Worm (Caenorhabditis elegans) whole organism, L2 larva: ENCODE data around the gene W05E10.1.

Experiments used
- F13H6.1 ChIP-seq: sonication (generic microtip); optimal IDR thresholded peaks from 2 replicates; lab custom pipeline; 2016; ENCODE audit warnings: missing genetic modification characterization, missing compliant biosample characterization
- R02D3.7 ChIP-seq: fragments of 150-350 bp; optimal IDR thresholded peaks from 2 replicates; lab custom pipeline; 2014; ENCODE audit warnings: missing biosample characterization, missing genetic modification characterization
- Y55F3AM.14 ChIP-seq: fragments of 200-800 bp; sonication (Bioruptor generic); optimal IDR thresholded peaks from 2 replicates; lab custom pipeline; 2018; ENCODE audit warnings: mild to moderate bottlenecking, missing genetic modification characterization, missing compliant biosample characterization
- aly-2 ChIP-seq: fragments of 150-350 bp; optimal IDR thresholded peaks from 2 replicates; lab custom pipeline; 2014; ENCODE audit warnings: missing biosample characterization, missing genetic modification characterization
- ama-1 ChIP-seq: fragments of 150-350 bp; optimal IDR thresholded peaks from 2 replicates; lab custom pipeline; 2018; ENCODE audit warnings: inconsistent platforms
- ceh-16 ChIP-seq: fragments of 150-350 bp; optimal IDR thresholded peaks from 2 replicates; lab custom pipeline; 2014; ENCODE audit warnings: missing biosample characterization, missing genetic modification characterization
- ceh-82 ChIP-seq: fragments of 150-350 bp; optimal IDR thresholded peaks from 2 replicates; lab custom pipeline; 2014; ENCODE audit warnings: missing biosample characterization, missing genetic modification characterization
- crh-2 ChIP-seq: sonication (generic microtip); optimal IDR thresholded peaks from 2 replicates; lab custom pipeline; 2017; ENCODE audit warnings: missing biosample characterization, missing genetic modification characterization
- egl-27 ChIP-seq: sonication (generic microtip); optimal IDR thresholded peaks from 3 replicates; lab custom pipeline; 2017; ENCODE audit warnings: missing biosample characterization, missing genetic modification reagents, missing genetic modification characterization
- elt-1 ChIP-seq: fragments of 150-350 bp; optimal IDR thresholded peaks from 2 replicates; lab custom pipeline; 2014; ENCODE audit warnings: missing biosample characterization, missing genetic modification characterization
- elt-3 ChIP-seq: sonication (generic microtip); optimal IDR thresholded peaks from 2 replicates; lab custom pipeline; 2017; ENCODE audit warnings: missing biosample characterization, missing genetic modification characterization
- fos-1 ChIP-seq: fragments of 150-350 bp; optimal IDR thresholded peaks from 2 replicates; lab custom pipeline; 2014; ENCODE audit warnings: missing biosample characterization, missing genetic modification characterization
- gmeb-1 ChIP-seq: fragments of 150-350 bp; optimal IDR thresholded peaks from 2 replicates; lab custom pipeline; 2014; ENCODE audit warnings: missing biosample characterization, missing genetic modification characterization
- lin-11 ChIP-seq: fragments of 150-350 bp; sonication (generic microtip); optimal IDR thresholded peaks from 2 replicates; lab custom pipeline; 2014; ENCODE audit warnings: missing biosample characterization, missing genetic modification characterization, inconsistent platforms, mixed read lengths
- lin-13 ChIP-seq: fragments of 150-350 bp; optimal IDR thresholded peaks from 2 replicates; lab custom pipeline; 2014; ENCODE audit warnings: missing biosample characterization, missing genetic modification reagents, missing genetic modification characterization
- lsy-2 ChIP-seq, 2 experiments: fragments of 150-350 bp in 1 of 2; sonication (generic microtip) in 1 of 2; optimal IDR thresholded peaks; 2 replicates each; lab custom pipeline; 2014 to 2017; ENCODE audit warnings: missing biosample characterization in 2 of 2, missing genetic modification characterization in 2 of 2
- mab-5 ChIP-seq: fragments of 150-350 bp; optimal IDR thresholded peaks from 2 replicates; lab custom pipeline; 2014; ENCODE audit warnings: missing biosample characterization, missing genetic modification characterization
- mdl-1 ChIP-seq, 2 experiments: fragments of 150-350 bp in 1 of 2; sonication (generic microtip) in 1 of 2; optimal IDR thresholded peaks; 2 replicates each; lab custom pipeline; 2017; ENCODE audit warnings: missing biosample characterization in 2 of 2, missing genetic modification characterization in 2 of 2
- nhr-10 ChIP-seq: sonication (generic microtip); optimal IDR thresholded peaks from 2 replicates; lab custom pipeline; 2017; ENCODE audit warnings: missing biosample characterization, missing genetic modification characterization
- nhr-11 ChIP-seq: fragments of 150-350 bp; optimal IDR thresholded peaks from 2 replicates; lab custom pipeline; 2014; ENCODE audit warnings: missing biosample characterization, missing genetic modification characterization
- nhr-12 ChIP-seq: fragments of 150-350 bp; optimal IDR thresholded peaks from 2 replicates; lab custom pipeline; 2014; ENCODE audit warnings: missing biosample characterization, missing genetic modification characterization
- nhr-21 ChIP-seq: fragments of 150-350 bp; optimal IDR thresholded peaks from 2 replicates; lab custom pipeline; 2014; ENCODE audit warnings: missing biosample characterization, missing genetic modification characterization
- nhr-23 ChIP-seq: fragments of 150-350 bp; optimal IDR thresholded peaks from 2 replicates; lab custom pipeline; 2014; ENCODE audit warnings: missing biosample characterization, missing genetic modification reagents, missing genetic modification characterization
- nhr-77 ChIP-seq: fragments of 150-350 bp; optimal IDR thresholded peaks from 2 replicates; lab custom pipeline; 2014; ENCODE audit warnings: missing biosample characterization, missing genetic modification characterization
- peb-1 ChIP-seq: fragments of 150-350 bp; optimal IDR thresholded peaks from 2 replicates; lab custom pipeline; 2014; ENCODE audit warnings: missing biosample characterization, missing genetic modification characterization
- skn-1 ChIP-seq: sonication (generic microtip); optimal IDR thresholded peaks from 2 replicates; lab custom pipeline; 2017; ENCODE audit warnings: missing biosample characterization, missing genetic modification characterization
- sma-3 ChIP-seq: sonication (generic microtip); optimal IDR thresholded peaks from 2 replicates; lab custom pipeline; 2016; ENCODE audit warnings: missing genetic modification reagents, missing genetic modification characterization, missing compliant biosample characterization
- sma-9 ChIP-seq, 2 experiments: fragments of 150-350 bp in 1 of 2; sonication (generic microtip) in 1 of 2; optimal IDR thresholded peaks; 2 replicates each; lab custom pipeline; 2014 to 2016; ENCODE audit warnings: missing genetic modification characterization in 2 of 2, mild to moderate bottlenecking in 1 of 2, missing biosample characterization in 1 of 2, missing compliant biosample characterization in 1 of 2, missing genetic modification reagents in 1 of 2, moderate library complexity in 1 of 2
- unc-55 ChIP-seq: fragments of 150-350 bp; sonication (generic microtip); optimal IDR thresholded peaks from 3 replicates; lab custom pipeline; 2014; ENCODE audit warnings: missing biosample characterization, missing genetic modification reagents, missing genetic modification characterization
- unc-62 ChIP-seq: fragments of 150-350 bp; optimal IDR thresholded peaks from 2 replicates; lab custom pipeline; 2014; ENCODE audit warnings: missing biosample characterization, missing genetic modification reagents, missing genetic modification characterization
- zag-1 ChIP-seq: fragments of 150-350 bp; optimal IDR thresholded peaks from 2 replicates; lab custom pipeline; 2014; ENCODE audit warnings: missing biosample characterization, missing genetic modification characterization
- ztf-1 ChIP-seq: fragments of 200-800 bp; sonication (Bioruptor generic); conservative IDR thresholded peaks from 2 replicates; pipeline ENCODE4 v1.3.6; 2022; ENCODE audit warnings: missing genetic modification characterization, missing compliant biosample characterization
- ztf-11 ChIP-seq: sonication (generic microtip); optimal IDR thresholded peaks from 2 replicates; lab custom pipeline; 2017; ENCODE audit warnings: missing biosample characterization, missing genetic modification characterization
- ztf-4 ChIP-seq: fragments of 150-350 bp; optimal IDR thresholded peaks from 2 replicates; lab custom pipeline; 2014; ENCODE audit warnings: missing biosample characterization, missing genetic modification characterization

Gene W05E10.1

ce11 chrV:11653095-11653494 lies 38.4 kb downstream of the W05E10.1 start:
- TF ChIP-seq lsy-2 (tag; optimal IDR thresholded peaks at IDR 0.05; lab: Kevin White, UChicago) (no peak), unc-55 (GFP tag; lab: Kevin White, UChicago) (no peak), peb-1 (tag; lab: Kevin White, UChicago) (no peak), ceh-82 (tag; lab: Kevin White, UChicago) (no peak), Y55F3AM.14 (GFP tag; lab: Kevin White, UChicago) (no peak)

ce11 chrV:11650720-11651119 lies 40.8 kb downstream of the W05E10.1 start, which contains the start of gene zip-10:
zip-10 (minus strand) TSS chrV:11650762.
- TF ChIP-seq ceh-82 (tag; lab: Kevin White, UChicago): no peak
- no peak for TF ChIP-seq lsy-2 (tag; optimal IDR thresholded peaks at IDR 0.05; lab: Kevin White, UChicago)
- TF ChIP-seq Y55F3AM.14 (GFP tag; lab: Kevin White, UChicago): no peak
- TF ChIP-seq fos-1 (tag; lab: Kevin White, UChicago): peak; percentile 79
- no peak for TF ChIP-seq nhr-11
- no peak for TF ChIP-seq mdl-1 (tag; optimal IDR thresholded peaks at IDR 0.05; lab: Kevin White, UChicago)
- TF ChIP-seq lin-11 (tag; lab: Kevin White, UChicago): no peak
- TF ChIP-seq elt-1 (tag; lab: Kevin White, UChicago): no peak
- no peak for TF ChIP-seq unc-55 (GFP tag; lab: Kevin White, UChicago)
- TF ChIP-seq sma-9 (GFP tag; optimal IDR thresholded peaks at IDR 0.05; lab: Kevin White, UChicago): peak; percentile 82
- no peak for TF ChIP-seq sma-9 (tag; optimal IDR thresholded peaks at IDR 0.05; lab: Kevin White, UChicago)
- no peak for TF ChIP-seq nhr-10 (tag; lab: Kevin White, UChicago)
- peak; percentile 48 for TF ChIP-seq crh-2
- no peak for TF ChIP-seq zag-1
- peak; percentile 50 for TF ChIP-seq F13H6.1 (tag; lab: Kevin White, UChicago)
- no peak for TF ChIP-seq nhr-12 (tag; lab: Kevin White, UChicago)
- no peak for TF ChIP-seq mab-5 (tag; lab: Kevin White, UChicago)
- TF ChIP-seq ama-1 (lab: Kevin White, UChicago): no peak
- no peak for TF ChIP-seq ceh-16 (tag; lab: Kevin White, UChicago)
- peak; percentile 6 for TF ChIP-seq gmeb-1 (tag; lab: Kevin White, UChicago)
- peak; percentile 27 for TF ChIP-seq sma-3 (GFP tag; lab: Kevin White, UChicago)
- no peak for TF ChIP-seq R02D3.7
- no peak for TF ChIP-seq nhr-21 (tag; lab: Kevin White, UChicago)

- TF ChIP-seq unc-62 (GFP tag; lab: Kevin White, UChicago) (no peak), sma-9 (GFP tag; optimal IDR thresholded peaks at IDR 0.05; lab: Kevin White, UChicago) (peak; percentile 89), sma-9 (tag; optimal IDR thresholded peaks at IDR 0.05; lab: Kevin White, UChicago) (no peak), nhr-23 (tag; lab: Kevin White, UChicago) (no peak), aly-2 (tag; lab: Kevin White, UChicago) (no peak), ztf-1 (GFP tag; lab: Robert Waterston, UW) (no peak), egl-27 (tag; lab: Kevin White, UChicago) (no peak), F13H6.1 (tag; lab: Kevin White, UChicago) (no peak), sma-3 (GFP tag; lab: Kevin White, UChicago) (peak; percentile 55), nhr-77 (tag; lab: Kevin White, UChicago) (no peak), crh-2 (peak; percentile 43), ztf-11 (tag; lab: Kevin White, UChicago) (no peak), mdl-1 (tag; optimal IDR thresholded peaks at IDR 0.05; lab: Kevin White, UChicago) (no peak), ama-1 (lab: Kevin White, UChicago) (no peak), elt-3 (tag; lab: Kevin White, UChicago) (no peak), mab-5 (tag; lab: Kevin White, UChicago) (no peak), R02D3.7 (no peak), unc-55 (GFP tag; lab: Kevin White, UChicago) (no peak), ceh-16 (tag; lab: Kevin White, UChicago) (no peak), skn-1 (tag; lab: Kevin White, UChicago) (no peak), ztf-4 (tag; lab: Kevin White, UChicago) (no peak)
- TF ChIP-seq, all 48 proteins: peak for 3
Observed at ce11 chrV:11649254-11649653, 42.2 kb downstream of the W05E10.1 start.

- TF ChIP-seq skn-1 (tag; lab: Kevin White, UChicago): peak; percentile 14
- peak; percentile 56 for TF ChIP-seq crh-2
- TF ChIP-seq R02D3.7: no peak
- peak; percentile 84 for TF ChIP-seq sma-9 (GFP tag; optimal IDR thresholded peaks at IDR 0.05; lab: Kevin White, UChicago)
- no peak for TF ChIP-seq sma-9 (tag; optimal IDR thresholded peaks at IDR 0.05; lab: Kevin White, UChicago)
- TF ChIP-seq unc-62 (GFP tag; lab: Kevin White, UChicago): no peak
- no peak for TF ChIP-seq lin-13 (GFP tag; lab: Kevin White, UChicago)
- peak; percentile 51 for TF ChIP-seq fos-1 (tag; lab: Kevin White, UChicago)
- peak; percentile 27 for TF ChIP-seq sma-3 (GFP tag; lab: Kevin White, UChicago)
- no peak for TF ChIP-seq F13H6.1 (tag; lab: Kevin White, UChicago)
- TF ChIP-seq, all 48 proteins: peak for 5
Observed at ce11 chrV:11648435-11648834, 43.1 kb downstream of the W05E10.1 start.
